Worm (Caenorhabditis elegans) whole organism, late embryonic: ENCODE results near the gene cal-1.

Experiments
- C38D4.7 ChIP-seq: fragments of 200-800 bp; sonication (Bioruptor generic); optimal IDR thresholded peaks from 2 replicates; lab custom pipeline; 2018; ENCODE audit warnings: mild to moderate bottlenecking, missing genetic modification characterization, moderate library complexity, missing compliant biosample characterization
- F13H6.1 ChIP-seq: sonication (generic microtip); optimal IDR thresholded peaks from 2 replicates; lab custom pipeline; 2016; ENCODE audit warnings: missing genetic modification characterization, missing compliant biosample characterization
- K09A11.1 ChIP-seq: sonication (generic microtip); optimal IDR thresholded peaks from 2 replicates; lab custom pipeline; 2017; ENCODE audit warnings: antibody characterized with exemption, mild to moderate bottlenecking, missing genetic modification characterization, missing compliant biosample characterization; ENCODE audit not compliant: insufficient read depth
- ama-1 ChIP-seq: fragments of 150-350 bp; optimal IDR thresholded peaks from 2 replicates; lab custom pipeline; 2014
- ceh-14 ChIP-seq: sonication (generic microtip); optimal IDR thresholded peaks from 2 replicates; lab custom pipeline; 2016; ENCODE audit warnings: missing genotype, missing genetic modification characterization, missing compliant biosample characterization
- ceh-18 ChIP-seq: sonication (generic microtip); optimal IDR thresholded peaks from 2 replicates; lab custom pipeline; 2016; ENCODE audit warnings: missing genetic modification characterization, missing compliant biosample characterization
- ceh-30 ChIP-seq: fragments of 150-350 bp; optimal IDR thresholded peaks from 2 replicates; lab custom pipeline; 2014; ENCODE audit warnings: missing biosample characterization, missing genetic modification characterization
- ceh-31 ChIP-seq: sonication (generic microtip); optimal IDR thresholded peaks from 2 replicates; lab custom pipeline; 2016; ENCODE audit warnings: missing genetic modification characterization, missing compliant biosample characterization
- ceh-34 ChIP-seq: sonication (generic microtip); optimal IDR thresholded peaks from 2 replicates; lab custom pipeline; 2016; ENCODE audit warnings: mild to moderate bottlenecking, missing genetic modification characterization, missing compliant biosample characterization
- ceh-48 ChIP-seq: sonication (generic microtip); optimal IDR thresholded peaks from 2 replicates; lab custom pipeline; 2016; ENCODE audit warnings: missing genetic modification characterization, inconsistent platforms, missing compliant biosample characterization
- ceh-6 ChIP-seq: fragments of 200-800 bp; sonication (Bioruptor generic); optimal IDR thresholded peaks from 2 replicates; lab custom pipeline; 2018; ENCODE audit warnings: mild to moderate bottlenecking, missing genetic modification characterization, missing compliant biosample characterization
- ceh-9 ChIP-seq: sonication (generic microtip); optimal IDR thresholded peaks from 2 replicates; lab custom pipeline; 2016; ENCODE audit warnings: mild to moderate bottlenecking, missing genetic modification characterization, inconsistent platforms, missing compliant biosample characterization
- elt-2 ChIP-seq: sonication (generic microtip); optimal IDR thresholded peaks from 2 replicates; lab custom pipeline; 2016; ENCODE audit warnings: missing genetic modification reagents, missing genetic modification characterization, missing compliant biosample characterization
- elt-4 ChIP-seq: sonication (generic microtip); optimal IDR thresholded peaks from 2 replicates; lab custom pipeline; 2016; ENCODE audit warnings: missing genetic modification characterization, missing compliant biosample characterization
- fax-1 ChIP-seq: sonication (generic microtip); optimal IDR thresholded peaks from 2 replicates; lab custom pipeline; 2016; ENCODE audit warnings: missing genotype, missing genetic modification characterization, missing compliant biosample characterization
- fkh-10 ChIP-seq: fragments of 150-350 bp; optimal IDR thresholded peaks from 2 replicates; lab custom pipeline; 2014; ENCODE audit warnings: missing biosample characterization, missing genetic modification reagents, missing genetic modification characterization
- hlh-13 ChIP-seq: fragments of 200-800 bp; sonication (Bioruptor generic); optimal IDR thresholded peaks from 2 replicates; lab custom pipeline; 2018; ENCODE audit warnings: mild to moderate bottlenecking, missing genetic modification characterization, missing compliant biosample characterization
- madf-2 ChIP-seq: sonication (generic microtip); optimal IDR thresholded peaks from 2 replicates; lab custom pipeline; 2017; ENCODE audit warnings: missing genetic modification characterization, missing compliant biosample characterization
- nfya-1 ChIP-seq: sonication (generic microtip); optimal IDR thresholded peaks from 2 replicates; lab custom pipeline; 2017; ENCODE audit warnings: missing genetic modification characterization, mild to moderate bottlenecking, missing compliant biosample characterization, antibody characterized with exemption, moderate library complexity
- npax-4 ChIP-seq: sonication (generic microtip); optimal IDR thresholded peaks from 2 replicates; lab custom pipeline; 2016; ENCODE audit warnings: missing genetic modification characterization, missing compliant biosample characterization
- pag-3 ChIP-seq: sonication (generic microtip); optimal IDR thresholded peaks from 2 replicates; lab custom pipeline; 2016; ENCODE audit warnings: missing compliant biosample characterization, missing genetic modification characterization, borderline replicate concordance
- pha-2 ChIP-seq: sonication (generic microtip); optimal IDR thresholded peaks from 2 replicates; lab custom pipeline; 2017; ENCODE audit warnings: mild to moderate bottlenecking, missing genetic modification characterization, missing compliant biosample characterization
- ref-2 ChIP-seq: sonication (generic microtip); optimal IDR thresholded peaks from 2 replicates; lab custom pipeline; 2016; ENCODE audit warnings: missing genetic modification characterization, missing compliant biosample characterization
- rnt-1 ChIP-seq: sonication (generic microtip); optimal IDR thresholded peaks from 2 replicates; lab custom pipeline; 2016; ENCODE audit warnings: missing genetic modification characterization, missing compliant biosample characterization
- sox-2 ChIP-seq: fragments of 200-800 bp; sonication (Bioruptor generic); IDR thresholded peaks from 2 replicates; pipeline ENCODE4 v1.3.6; 2022; ENCODE audit warnings: missing genetic modification reagents, missing genetic modification characterization, missing compliant biosample characterization
- sox-4 ChIP-seq: sonication (generic microtip); optimal IDR thresholded peaks from 2 replicates; lab custom pipeline; 2017; ENCODE audit warnings: mild to moderate bottlenecking, missing genetic modification characterization, inconsistent platforms, missing compliant biosample characterization
- syd-9 ChIP-seq: sonication (generic microtip); optimal IDR thresholded peaks from 2 replicates; lab custom pipeline; 2016; ENCODE audit warnings: mild to moderate bottlenecking, missing genetic modification characterization, moderate library complexity, missing compliant biosample characterization
- tbx-2 ChIP-seq: sonication (generic microtip); optimal IDR thresholded peaks from 2 replicates; lab custom pipeline; 2016; ENCODE audit warnings: missing genetic modification characterization, missing compliant biosample characterization
- tbx-7 ChIP-seq: sonication (generic microtip); optimal IDR thresholded peaks from 2 replicates; lab custom pipeline; 2016; ENCODE audit warnings: missing genotype, missing genetic modification characterization, missing compliant biosample characterization
- ttx-3 ChIP-seq: sonication (generic microtip); optimal IDR thresholded peaks from 2 replicates; lab custom pipeline; 2016; ENCODE audit warnings: missing genetic modification reagents, missing genetic modification characterization, missing compliant biosample characterization
- unc-3 ChIP-seq, 2 experiments: fragments of 200-800 bp in 1 of 2; sonication (Bioruptor generic) in 1 of 2; sonication (generic microtip) in 1 of 2; conservative IDR thresholded peaks in 1 of 2; optimal IDR thresholded peaks in 1 of 2; 2 replicates each; pipeline versions ENCODE4 v1.3.6 to Lab custom; 2016 to 2022; ENCODE audit warnings: missing compliant biosample characterization in 2 of 2, missing genetic modification characterization in 2 of 2, missing genetic modification reagents in 1 of 2
- unc-42 ChIP-seq: sonication (generic microtip); optimal IDR thresholded peaks from 2 replicates; lab custom pipeline; 2016; ENCODE audit warnings: missing genotype, missing genetic modification characterization, missing compliant biosample characterization
- unc-55 ChIP-seq: sonication (generic microtip); optimal IDR thresholded peaks from 2 replicates; lab custom pipeline; 2017; ENCODE audit warnings: missing biosample characterization, missing genetic modification reagents, missing genetic modification characterization
- unc-86 ChIP-seq: sonication (generic microtip); optimal IDR thresholded peaks from 2 replicates; lab custom pipeline; 2016; ENCODE audit warnings: missing genetic modification characterization, missing compliant biosample characterization
- zip-5 ChIP-seq: sonication (generic microtip); optimal IDR thresholded peaks from 2 replicates; lab custom pipeline; 2016; ENCODE audit warnings: missing genetic modification characterization, missing compliant biosample characterization
- ztf-16 ChIP-seq: sonication (generic microtip); optimal IDR thresholded peaks from 2 replicates; lab custom pipeline; 2017; ENCODE audit warnings: missing genetic modification characterization, missing compliant biosample characterization

Gene cal-1

DNA sequence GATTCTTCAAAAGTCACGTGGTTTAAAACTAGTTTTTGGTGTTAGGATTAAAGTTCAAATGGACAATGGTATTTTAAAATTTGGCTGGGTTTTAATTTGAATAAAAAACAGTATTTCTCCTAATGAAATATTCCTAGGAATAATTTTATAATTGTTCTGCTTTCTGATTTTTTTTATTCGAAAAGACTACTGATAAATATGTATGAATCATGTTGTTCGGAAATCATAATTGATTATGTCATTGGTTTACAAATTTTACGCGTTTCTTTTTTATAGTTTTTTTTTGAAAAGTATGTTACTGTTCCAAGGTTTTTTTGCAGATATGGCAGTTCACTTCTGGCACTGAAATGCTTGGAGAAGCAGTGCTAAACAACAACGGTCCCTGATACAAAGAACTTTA is 48.7 kb downstream of the cal-1 start, which contains the start of gene F28C1.3:
Gene F28C1.3 (plus strand): TSS at position 301 of the 400 bp plus-strand sequence.
- TF ChIP-seq F13H6.1 (tag; lab: Kevin White, UChicago) = no peak
- no peak for TF ChIP-seq ceh-6 (GFP tag; lab: Kevin White, UChicago)
- no peak for TF ChIP-seq ceh-31
- no peak for TF ChIP-seq pha-2 (tag; lab: Kevin White, UChicago)
- TF ChIP-seq ceh-9 = no peak
- TF ChIP-seq tbx-2 = no peak
- TF ChIP-seq elt-4 (tag; lab: Kevin White, UChicago) = no peak
- no peak for TF ChIP-seq unc-86 (tag; lab: Kevin White, UChicago)

DNA sequence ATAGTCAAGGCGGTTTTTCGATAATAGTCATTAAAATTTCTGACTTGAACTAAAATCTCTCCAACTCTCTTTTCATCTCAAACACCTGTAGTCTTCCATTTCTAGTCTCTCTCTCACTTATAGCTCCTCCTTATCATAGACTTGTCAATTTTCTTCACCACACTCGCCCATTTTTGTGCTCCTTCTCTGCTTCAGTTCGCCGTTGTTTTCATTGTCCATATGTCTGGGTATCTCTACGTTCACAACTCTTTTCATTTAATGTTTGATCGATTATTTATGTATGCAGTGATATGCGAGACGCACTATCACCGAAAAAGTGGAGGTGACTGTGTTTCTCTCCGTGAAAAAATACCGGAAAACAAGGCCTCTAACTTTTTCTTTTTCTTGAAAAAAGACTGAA is 49.3 kb downstream of the cal-1 start:
- no peak for TF ChIP-seq tbx-7 (tag; lab: Kevin White, UChicago)
- TF ChIP-seq elt-2 (tag; lab: Kevin White, UChicago) = peak; percentile 32

DNA sequence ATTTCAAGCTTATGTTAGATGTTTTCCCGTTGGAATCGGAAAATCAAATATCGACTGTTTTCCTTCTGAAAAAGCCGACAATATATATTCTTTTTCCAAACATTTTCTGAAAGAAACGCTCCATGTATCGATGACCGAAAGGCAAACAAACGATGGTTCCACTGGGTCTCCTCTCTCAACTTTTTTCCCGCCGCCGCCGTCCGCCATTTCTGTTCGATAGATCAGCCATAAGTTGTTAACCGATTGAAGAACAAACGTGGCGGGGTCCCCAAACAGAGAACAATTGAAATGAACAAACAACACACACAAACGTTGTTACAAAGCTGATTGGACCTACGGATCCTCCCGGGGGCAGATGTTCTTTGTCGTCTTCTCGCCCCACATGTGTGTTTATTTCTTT is 50.4 kb downstream of the cal-1 start:
- no peak for TF ChIP-seq syd-9 (tag; lab: Kevin White, UChicago)
- TF ChIP-seq, all 69 proteins: peak for 0

DNA sequence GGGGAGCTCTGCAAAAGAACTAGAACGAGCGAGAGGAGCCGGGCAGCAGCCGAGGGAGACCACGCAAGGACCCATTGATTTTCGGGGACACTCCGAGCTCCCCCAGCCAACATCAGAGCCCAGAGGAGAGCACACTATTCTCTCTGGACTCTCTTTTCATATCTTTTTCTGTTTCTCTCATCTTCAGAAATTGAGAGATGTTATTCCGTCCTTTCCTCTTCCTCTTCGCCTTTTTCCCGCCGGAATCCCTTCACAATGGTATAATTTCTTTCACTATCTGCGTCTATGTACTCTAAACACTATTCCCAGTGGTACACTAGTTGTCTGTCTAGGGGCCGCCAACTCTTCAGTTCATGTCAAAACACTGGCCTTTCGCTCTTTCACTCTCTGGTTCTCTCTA is 51.6 kb downstream of the cal-1 start:
- TF ChIP-seq ceh-31 = peak; percentile 88
- TF ChIP-seq ceh-48 (tag; lab: Kevin White, UChicago) = peak; percentile 92
- TF ChIP-seq tbx-2 = peak; percentile 83
- TF ChIP-seq madf-2 = peak; percentile 44
- TF ChIP-seq fkh-10 (GFP tag; lab: Kevin White, UChicago) = peak; percentile 3
- TF ChIP-seq C38D4.7 (GFP tag; lab: Kevin White, UChicago) = no peak
- TF ChIP-seq ceh-18 (tag; lab: Kevin White, UChicago) = peak; percentile 91
- TF ChIP-seq ceh-14 (tag; lab: Kevin White, UChicago) = peak; percentile 88
- TF ChIP-seq sox-2 (GFP tag; lab: Robert Waterston, UW) = peak; percentile 38; the same call in 1 of the 2 replicates
- TF ChIP-seq unc-42 (tag; lab: Kevin White, UChicago) = peak; percentile 92
- no peak for TF ChIP-seq ama-1 (lab: Kevin White, UChicago)
- TF ChIP-seq unc-55 (GFP tag; lab: Kevin White, UChicago) = peak; percentile 90
- TF ChIP-seq nfya-1 (tag; lab: Kevin White, UChicago) = peak; percentile 75
- TF ChIP-seq pag-3 (tag; lab: Kevin White, UChicago) = peak; percentile 37
- peak; percentile 65 for TF ChIP-seq rnt-1 (tag; lab: Kevin White, UChicago)
- TF ChIP-seq ceh-30 = peak; percentile 29
- no peak for TF ChIP-seq unc-3 (GFP tag; conservative IDR thresholded peaks at IDR 0.05; lab: Robert Waterston, UW)
- TF ChIP-seq unc-3 (tag; optimal IDR thresholded peaks at IDR 0.05; lab: Kevin White, UChicago) = peak; percentile 81
- peak; percentile 67 for TF ChIP-seq ref-2 (tag; lab: Kevin White, UChicago)
- TF ChIP-seq ceh-34 (tag; lab: Kevin White, UChicago) = peak; percentile 79
- no peak for TF ChIP-seq sox-4 (tag; lab: Kevin White, UChicago)
- peak; percentile 23 for TF ChIP-seq fax-1
- TF ChIP-seq F13H6.1 (tag; lab: Kevin White, UChicago) = peak; percentile 43
- no peak for TF ChIP-seq npax-4 (tag; lab: Kevin White, UChicago)
- TF ChIP-seq K09A11.1 (tag; lab: Kevin White, UChicago) = peak; percentile 13
- no peak for TF ChIP-seq hlh-13 (GFP tag; lab: Kevin White, UChicago)
- no peak for TF ChIP-seq ztf-16 (tag; lab: Kevin White, UChicago)
- TF ChIP-seq ttx-3 (tag; lab: Kevin White, UChicago) = no peak
- TF ChIP-seq zip-5 = no peak
- TF ChIP-seq syd-9 (tag; lab: Kevin White, UChicago) = peak; percentile 74
- TF ChIP-seq, all 69 proteins: peak for 21
